Fruit fly (Drosophila melanogaster): ENCODE measurements around the gene CG3436.
A peak's percentile ranks its signal among the peaks of the same experiment; 100 is the strongest.

Gene CG3436

DNA sequence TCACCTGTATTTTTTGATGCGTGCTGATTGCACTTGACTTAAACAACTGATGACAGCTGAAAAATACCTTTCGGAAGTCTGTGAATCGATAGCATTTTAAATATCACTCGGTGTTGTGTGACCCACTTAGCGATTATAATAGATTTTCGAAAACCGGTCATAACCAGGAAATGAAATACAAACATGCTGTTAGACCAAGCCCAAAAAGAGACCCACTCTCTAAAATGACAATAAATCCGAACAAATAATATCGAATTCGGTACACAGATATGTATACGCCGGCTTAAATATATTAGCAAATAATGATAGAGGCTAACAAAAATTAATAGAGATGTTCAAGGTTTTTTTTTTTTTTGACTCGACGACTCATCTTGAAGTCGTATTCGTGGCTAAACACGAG lies 19.9 kb downstream of the CG3436 start:
- TF ChIP-seq Stat92E (GFP tag; optimal IDR thresholded peaks at IDR 0.05) (no peak), Eip74EF (GFP tag; optimal IDR thresholded peaks at IDR 0.05) (peak in 1 of 2 experiments; percentile 90), psq (GFP tag; optimal IDR thresholded peaks at IDR 0.05) (no peak), CG2199 (GFP tag; IDR thresholded peaks at IDR 0.05) (0 out of 3 replicates have a peak, but pooled peaks have one; percentile 48), sens (GFP tag) (peak; percentile 40)

DNA sequence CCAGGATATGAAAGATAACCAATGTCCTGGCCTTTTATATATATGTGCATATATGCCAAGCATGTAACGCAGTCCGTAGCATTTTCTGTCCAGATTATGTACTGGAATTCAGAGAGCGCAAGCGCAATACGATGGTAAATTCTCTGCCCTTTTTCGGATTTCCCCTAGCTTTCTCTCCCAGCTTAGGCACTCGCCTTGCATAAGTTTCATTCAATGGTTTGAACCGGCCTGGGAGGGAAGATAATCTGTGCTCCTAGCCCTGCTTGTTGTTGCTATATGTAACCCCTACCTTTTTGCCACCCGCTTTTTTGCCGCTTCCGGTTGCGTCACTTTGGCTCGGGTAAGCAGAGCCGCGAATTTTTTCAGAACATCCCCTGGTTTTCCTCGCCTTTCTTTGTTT lies 23.3 kb downstream of the CG3436 start:
- TF ChIP-seq CG11504 (tag; optimal IDR thresholded peaks at IDR 0.05) (peak; percentile 24), abd-A (tag; optimal IDR thresholded peaks at IDR 0.05) (peak; percentile 35), Pdp1 (GFP tag; optimal IDR thresholded peaks at IDR 0.05) (peak in 1 of 2 experiments; percentile 66), nerfin-1 (tag; optimal IDR thresholded peaks at IDR 0.05) (peak; percentile 74), Adf1 (GFP tag; IDR thresholded peaks at IDR 0.05) (0 out of 2 replicates have a peak, but pooled peaks have one; percentile 6), Sry-δ (GFP tag; optimal IDR thresholded peaks at IDR 0.05) (no peak), da (GFP tag; optimal IDR thresholded peaks at IDR 0.05) (no peak), Bdp1 (GFP tag; optimal IDR thresholded peaks at IDR 0.05) (no peak), pros (GFP tag; optimal IDR thresholded peaks at IDR 0.05) (peak; percentile 11), CG7987 (GFP tag; optimal IDR thresholded peaks at IDR 0.05) (no peak), Med (GFP tag) (peak; percentile 56), Trl (optimal IDR thresholded peaks at IDR 0.05) (peak in 1 of 2 experiments; percentile 17), Trl (GFP tag; optimal IDR thresholded peaks at IDR 0.05) (no peak), CG4360 (GFP tag; IDR thresholded peaks at IDR 0.05) (peak; percentile 42), chinmo (GFP tag; IDR thresholded peaks at IDR 0.05; ENCODE audit: partially characterized antibody) (0 out of 4 replicates have a peak, but pooled peaks have one; percentile 64), CG7745 (tag; optimal IDR thresholded peaks at IDR 0.05) (no peak)

DNA sequence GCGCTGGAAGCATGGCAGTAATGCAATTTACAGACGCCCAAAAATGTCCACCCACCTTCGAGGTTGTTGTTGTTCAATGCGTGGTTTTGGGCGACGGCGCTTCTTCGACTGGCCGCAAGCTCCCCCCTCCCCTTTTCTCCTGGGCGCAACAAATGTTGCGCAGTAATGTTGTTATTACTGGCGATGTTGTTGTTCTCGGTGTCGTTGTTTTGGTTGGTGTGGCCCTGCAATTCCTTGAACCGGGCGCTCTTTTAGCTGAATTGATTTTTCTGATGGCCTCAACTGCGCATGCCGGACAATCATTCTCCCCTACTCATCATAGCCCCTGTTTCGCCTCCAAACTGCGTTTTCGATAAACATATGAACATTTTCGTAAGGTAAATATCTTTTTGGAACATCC lies 25.2 kb downstream of the CG3436 start:
- TF ChIP-seq scrt (GFP tag; optimal IDR thresholded peaks at IDR 0.05) (peak; percentile 86), trem (tag; optimal IDR thresholded peaks at IDR 0.05) (no peak), chif (GFP tag; optimal IDR thresholded peaks at IDR 0.05) (no peak), repo (GFP tag; optimal IDR thresholded peaks at IDR 0.05) (no peak), gcm2 (GFP tag; optimal IDR thresholded peaks at IDR 0.05) (no peak), row (GFP tag; IDR thresholded peaks at IDR 0.05) (no peak), Fer2 (tag; optimal IDR thresholded peaks at IDR 0.05) (no peak), dati (GFP tag; IDR thresholded peaks at IDR 0.05) (no peak), CG10543 (GFP tag; optimal IDR thresholded peaks at IDR 0.05) (no peak), CG14441 (GFP tag; IDR thresholded peaks at IDR 0.05) (no peak), Xrp1 (GFP tag; IDR thresholded peaks at IDR 0.05) (no peak), CG4360 (GFP tag; IDR thresholded peaks at IDR 0.05) (0 out of 2 replicates have a peak, but pooled peaks have one; percentile 36), zfh2 (GFP tag; optimal IDR thresholded peaks at IDR 0.05) (no peak), CG16863 (GFP tag; optimal IDR thresholded peaks at IDR 0.05) (no peak), onecut (GFP tag; IDR thresholded peaks at IDR 0.05) (peak; percentile 83), sd (tag; optimal IDR thresholded peaks at IDR 0.05) (no peak), CG2199 (GFP tag; IDR thresholded peaks at IDR 0.05) (0 out of 3 replicates have a peak, but pooled peaks have one; percentile 27), CG4328 (GFP tag; optimal IDR thresholded peaks at IDR 0.05) (no peak), abd-A (tag; optimal IDR thresholded peaks at IDR 0.05) (peak; percentile 84), hb (GFP tag; IDR thresholded peaks at IDR 0.05; ENCODE audit: partially characterized antibody) (no peak), CG1832 (GFP tag; optimal IDR thresholded peaks at IDR 0.05) (no peak), nerfin-1 (tag; optimal IDR thresholded peaks at IDR 0.05) (peak; percentile 3), CG11504 (tag; optimal IDR thresholded peaks at IDR 0.05) (peak; percentile 94), ewg (GFP tag; optimal IDR thresholded peaks at IDR 0.05) (peak; percentile 51), CG11398 (GFP tag; optimal IDR thresholded peaks at IDR 0.05) (no peak), CG1233 (GFP tag; optimal IDR thresholded peaks at IDR 0.05) (no peak), Blimp-1 (GFP tag; optimal IDR thresholded peaks at IDR 0.05) (no peak)

Measured in whole organism, embryonic.